Fruit fly (Drosophila melanogaster): ENCODE measurements around the gene CG10803.

- no peak for TF ChIP-seq CG8478 (optimal IDR thresholded peaks at IDR 0.05)
- no peak for TF ChIP-seq pan (optimal IDR thresholded peaks at IDR 0.05)
- TF ChIP-seq Dll (optimal IDR thresholded peaks at IDR 0.05), result no peak
These were observed at the start of gene CG10803, which contains the start of gene CG14270 for dm6 chrX:3485304-3485703.
